Worm (Caenorhabditis elegans) whole organism, young adult: Measurements from ENCODE around the gene Y69H2.15.
A peak's percentile ranks its signal among the peaks of the same experiment; 100 is the strongest.

Source experiments
- B0261.1 ChIP-seq: sonication (generic microtip); optimal IDR thresholded peaks from 2 replicates; lab custom pipeline; 2016; ENCODE audit warnings: mild to moderate bottlenecking, missing genetic modification characterization, moderate library complexity, missing compliant biosample characterization
- F10E7.11 ChIP-seq: sonication (generic microtip); optimal IDR thresholded peaks from 2 replicates; lab custom pipeline; 2017; ENCODE audit warnings: mild to moderate bottlenecking, missing genetic modification characterization, moderate library complexity, missing compliant biosample characterization
- F52B5.7 ChIP-seq: sonication (generic microtip); optimal IDR thresholded peaks from 2 replicates; lab custom pipeline; 2016; ENCODE audit warnings: mild to moderate bottlenecking, missing genetic modification characterization, missing compliant biosample characterization
- Y67H2A.10 ChIP-seq: fragments of 200-800 bp; sonication (Bioruptor generic); conservative IDR thresholded peaks from 2 replicates; pipeline ENCODE4 v1.3.6; 2022; ENCODE audit warnings: missing genetic modification reagents, missing genetic modification characterization, missing compliant biosample characterization
- Y95B8A.8 ChIP-seq: fragments of 200-800 bp; sonication (Bioruptor generic); IDR thresholded peaks from 2 replicates; pipeline ENCODE4 v1.3.6; 2022; ENCODE audit warnings: missing genetic modification reagents, missing genetic modification characterization, missing compliant biosample characterization
- aptf-3 ChIP-seq: fragments of 200-800 bp; sonication (Bioruptor generic); IDR thresholded peaks from 2 replicates; pipeline ENCODE4 v1.3.6; 2022; ENCODE audit warnings: missing genetic modification characterization, missing compliant biosample characterization
- athp-1 ChIP-seq: sonication (generic microtip); optimal IDR thresholded peaks from 2 replicates; lab custom pipeline; 2017; ENCODE audit warnings: mild to moderate bottlenecking, missing genetic modification characterization, missing compliant biosample characterization
- cebp-2 ChIP-seq: fragments of 200-800 bp; sonication (Bioruptor generic); IDR thresholded peaks from 2 replicates; pipeline ENCODE4 v1.3.6; 2022; ENCODE audit warnings: missing genetic modification characterization, missing compliant biosample characterization
- ceh-100 ChIP-seq: fragments of 200-800 bp; sonication (Bioruptor generic); IDR thresholded peaks from 2 replicates; pipeline ENCODE4 v1.3.6; 2022; ENCODE audit warnings: missing genetic modification reagents, missing genetic modification characterization, missing compliant biosample characterization
- ceh-79 ChIP-seq: sonication (generic microtip); optimal IDR thresholded peaks from 2 replicates; lab custom pipeline; 2017; ENCODE audit warnings: mild to moderate bottlenecking, missing genetic modification characterization, missing compliant biosample characterization
- efl-1 ChIP-seq: fragments of 150-350 bp; optimal IDR thresholded peaks from 2 replicates; lab custom pipeline; 2014; ENCODE audit warnings: missing biosample characterization, missing genetic modification reagents, missing genetic modification characterization
- ekl-4 ChIP-seq: fragments of 200-800 bp; sonication (Bioruptor generic); IDR thresholded peaks from 2 replicates; pipeline ENCODE4 v1.3.6; 2022; ENCODE audit warnings: missing genetic modification reagents, missing genetic modification characterization, missing compliant biosample characterization
- ets-4 ChIP-seq: fragments of 200-800 bp; sonication (Bioruptor generic); optimal IDR thresholded peaks from 2 replicates; lab custom pipeline; 2018; ENCODE audit warnings: mild to moderate bottlenecking, missing genetic modification characterization, missing compliant biosample characterization
- him-1 ChIP-seq: sonication (generic microtip); optimal IDR thresholded peaks from 2 replicates; lab custom pipeline; 2016; ENCODE audit warnings: missing genotype, missing genetic modification reagents, missing genetic modification characterization, missing compliant biosample characterization
- hmg-20 ChIP-seq: fragments of 200-800 bp; sonication (Bioruptor generic); IDR thresholded peaks from 2 replicates; pipeline ENCODE4 v1.3.6; 2022; ENCODE audit warnings: missing genetic modification reagents, missing genetic modification characterization, missing compliant biosample characterization
- hsf-1 ChIP-seq: fragments of 200-800 bp; sonication (Bioruptor generic); IDR thresholded peaks from 2 replicates; pipeline ENCODE4 v1.3.6; 2022; ENCODE audit warnings: missing genetic modification reagents, missing genetic modification characterization, missing compliant biosample characterization
- let-526 ChIP-seq: fragments of 200-800 bp; sonication (Bioruptor generic); IDR thresholded peaks from 2 replicates; pipeline ENCODE4 v1.3.6; 2022; ENCODE audit warnings: missing genetic modification reagents, missing genetic modification characterization, missing compliant biosample characterization
- let-607 ChIP-seq, 2 experiments: fragments of 200-800 bp in 1 of 2; sonication (Bioruptor generic) in 1 of 2; sonication (generic microtip) in 1 of 2; optimal IDR thresholded peaks; 2 replicates each; lab custom pipeline; 2016 to 2018; ENCODE audit warnings: mild to moderate bottlenecking in 2 of 2, missing compliant biosample characterization in 2 of 2, missing genetic modification characterization in 2 of 2, moderate library complexity in 2 of 2, missing genotype in 1 of 2
- lin-35 ChIP-seq, 3 experiments: fragments of 150-350 bp in 2 of 3; sonication (generic microtip) in 1 of 3; optimal IDR thresholded peaks; 2 replicates each; lab custom pipeline; 2014 to 2018; ENCODE audit warnings: missing biosample characterization in 3 of 3, missing genetic modification characterization in 3 of 3, missing genetic modification reagents in 3 of 3
- lin-54 ChIP-seq: fragments of 200-800 bp; sonication (Bioruptor generic); optimal IDR thresholded peaks from 2 replicates; lab custom pipeline; 2018; ENCODE audit warnings: mild to moderate bottlenecking, missing genetic modification characterization, missing compliant biosample characterization
- lsl-1 ChIP-seq: fragments of 200-800 bp; sonication (Bioruptor generic); optimal IDR thresholded peaks from 2 replicates; lab custom pipeline; 2018; ENCODE audit warnings: mild to moderate bottlenecking, missing genetic modification characterization, moderate library complexity, missing compliant biosample characterization
- lsy-27 ChIP-seq: sonication (generic microtip); optimal IDR thresholded peaks from 2 replicates; lab custom pipeline; 2017; ENCODE audit warnings: missing genetic modification characterization, mild to moderate bottlenecking, missing compliant biosample characterization, antibody characterized with exemption, missing genotype, borderline replicate concordance; ENCODE audit not compliant: insufficient read depth
- madf-10 ChIP-seq: sonication (generic microtip); optimal IDR thresholded peaks from 2 replicates; lab custom pipeline; 2016; ENCODE audit warnings: mild to moderate bottlenecking, missing genetic modification characterization, missing compliant biosample characterization
- madf-6 ChIP-seq: fragments of 200-800 bp; sonication (Bioruptor generic); IDR thresholded peaks from 2 replicates; pipeline ENCODE4 v1.3.6; 2022; ENCODE audit warnings: missing genetic modification reagents, missing genetic modification characterization, missing compliant biosample characterization
- mcd-1 ChIP-seq: fragments of 200-800 bp; sonication (Bioruptor generic); IDR thresholded peaks from 2 replicates; pipeline ENCODE4 v1.3.6; 2022; ENCODE audit warnings: missing genetic modification reagents, missing genetic modification characterization, missing compliant biosample characterization
- mes-4 ChIP-seq: sonication (generic microtip); optimal IDR thresholded peaks from 2 replicates; lab custom pipeline; 2016; ENCODE audit warnings: missing genotype, missing genetic modification characterization, missing compliant biosample characterization
- nhr-120 ChIP-seq: fragments of 200-800 bp; sonication (Bioruptor generic); IDR thresholded peaks from 2 replicates; pipeline ENCODE4 v1.3.6; 2022; ENCODE audit warnings: missing genetic modification characterization, missing compliant biosample characterization
- pha-4 ChIP-seq: fragments of 150-350 bp; sonication (generic microtip); optimal IDR thresholded peaks from 2 replicates; lab custom pipeline; 2014; ENCODE audit warnings: missing biosample characterization, missing genetic modification reagents, missing genetic modification characterization
- sdz-38 ChIP-seq: sonication (generic microtip); optimal IDR thresholded peaks from 2 replicates; lab custom pipeline; 2016; ENCODE audit warnings: missing genotype, missing genetic modification characterization, missing compliant biosample characterization
- snpc-3.4 ChIP-seq: sonication (generic microtip); optimal IDR thresholded peaks from 2 replicates; lab custom pipeline; 2017; ENCODE audit warnings: missing genetic modification characterization, mild to moderate bottlenecking, missing compliant biosample characterization, antibody characterized with exemption, moderate library complexity, missing genotype, missing genetic modification reagents
- somi-1 ChIP-seq: fragments of 200-800 bp; sonication (Bioruptor generic); optimal IDR thresholded peaks from 2 replicates; lab custom pipeline; 2018; ENCODE audit warnings: mild to moderate bottlenecking, missing genetic modification characterization, missing compliant biosample characterization
- zfh-2 ChIP-seq: fragments of 200-800 bp; sonication (Bioruptor generic); conservative IDR thresholded peaks from 2 replicates; pipeline ENCODE4 v1.3.6; 2022; ENCODE audit warnings: missing genetic modification reagents, missing genetic modification characterization, missing compliant biosample characterization
- zim-3 ChIP-seq: sonication (generic microtip); optimal IDR thresholded peaks from 2 replicates; lab custom pipeline; 2017; ENCODE audit warnings: mild to moderate bottlenecking, missing genetic modification characterization, moderate library complexity, missing compliant biosample characterization
- ztf-3 ChIP-seq: fragments of 200-800 bp; sonication (Bioruptor generic); optimal IDR thresholded peaks from 2 replicates; lab custom pipeline; 2018; ENCODE audit warnings: mild to moderate bottlenecking, missing genetic modification characterization, missing compliant biosample characterization

Y69H2.15 gene

DNA sequence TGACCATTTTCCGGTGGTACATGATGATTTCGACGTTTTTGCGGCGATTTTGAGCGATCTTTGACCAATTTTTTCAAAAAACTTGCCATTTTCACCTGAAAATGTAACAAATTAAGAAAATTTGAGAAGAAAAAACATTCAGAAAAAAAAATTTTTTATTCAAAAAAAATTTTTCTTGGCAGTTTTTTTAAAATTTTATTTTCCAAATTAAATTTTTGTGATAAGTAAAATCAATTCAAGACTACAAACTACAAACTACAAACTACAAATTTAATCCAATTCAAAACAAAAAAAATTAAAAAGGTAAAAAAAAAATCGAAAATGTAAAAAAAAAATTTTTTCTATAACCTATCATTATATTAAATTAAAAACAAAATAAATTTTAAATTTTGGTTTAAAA is at the start of gene Y69H2.15:
Gene Y69H2.15 (minus strand): TSS at position 101 of the 400 bp plus-strand sequence.
- no peak for TF ChIP-seq athp-1 (tag; lab: Kevin White, UChicago)
- TF ChIP-seq F10E7.11, result no peak
- TF ChIP-seq madf-6 (GFP tag; lab: Robert Waterston, UW), result no peak

DNA sequence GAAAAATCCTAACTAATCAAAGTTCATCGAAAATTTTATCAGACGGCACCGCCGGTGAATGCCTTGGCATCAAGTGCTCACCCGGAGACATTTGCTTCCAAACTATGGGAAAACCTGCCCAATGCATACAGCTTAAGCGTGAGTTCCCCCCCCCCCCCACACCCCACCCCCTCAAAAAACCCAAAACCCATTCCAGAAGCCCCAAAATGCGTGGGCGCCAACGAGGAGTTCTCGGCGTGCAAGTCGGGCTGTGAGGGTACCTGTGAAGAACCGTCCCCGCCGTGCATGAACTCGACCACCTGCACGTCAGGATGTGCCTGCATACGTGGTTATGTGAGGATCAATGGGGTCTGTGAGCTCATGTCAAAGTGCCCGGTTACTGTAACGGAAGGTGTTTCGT is 47.7 kb upstream of the Y69H2.15 start:
- no peak for TF ChIP-seq aptf-3 (GFP tag; lab: Robert Waterston, UW)
- peak; percentile 10 for TF ChIP-seq F52B5.7 (tag; lab: Kevin White, UChicago)
- TF ChIP-seq lin-54 (GFP tag; lab: Kevin White, UChicago), result no peak
- peak; percentile 76 for TF ChIP-seq zfh-2

DNA sequence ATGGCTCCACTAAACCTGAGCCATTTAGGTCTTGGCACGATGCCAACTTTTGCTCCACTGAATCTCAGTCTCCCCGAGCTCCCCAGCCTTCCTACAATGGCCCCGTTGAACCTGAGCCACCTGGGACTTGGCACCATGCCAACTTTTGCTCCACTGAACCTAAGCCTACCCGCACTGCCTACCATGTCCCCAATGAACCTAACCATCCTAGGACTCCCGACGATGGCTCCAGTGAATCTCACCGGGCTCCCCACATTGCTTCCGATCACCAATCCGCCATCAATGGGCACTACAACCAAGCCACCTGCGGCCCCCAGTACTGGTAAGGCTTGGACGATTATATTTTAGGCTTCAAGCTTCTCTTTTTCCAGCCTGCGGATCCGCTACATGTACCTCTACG is 45.1 kb upstream of the Y69H2.15 start:
- TF ChIP-seq zfh-2 (peak; percentile 58), ztf-3 (GFP tag; lab: Kevin White, UChicago) (no peak)

DNA sequence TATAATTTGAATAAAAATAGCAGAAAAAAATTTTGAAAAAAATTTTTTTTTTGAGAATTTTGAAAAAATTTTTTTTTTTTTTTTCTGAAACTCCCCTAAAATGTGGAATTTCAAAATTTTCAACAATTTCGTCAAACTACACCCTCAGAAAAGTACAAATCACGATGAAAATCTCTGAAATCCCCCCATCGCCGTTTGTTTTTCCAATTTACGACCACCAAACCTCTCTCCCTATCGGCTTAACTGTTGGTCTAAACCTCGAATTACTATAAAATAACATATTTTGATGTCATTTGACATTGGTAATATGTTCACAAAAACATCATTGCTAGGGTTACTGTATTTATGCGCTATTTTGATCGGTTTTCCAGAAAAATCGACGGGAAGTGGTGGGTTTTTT is 43.4 kb upstream of the Y69H2.15 start, which contains the start of gene Y69H2.10:
Gene Y69H2.10 (plus strand): TSS at position 301 of the 400 bp plus-strand sequence.
- TF ChIP-seq zim-3 (tag; lab: Kevin White, UChicago) (no peak), ceh-79 (tag; lab: Kevin White, UChicago) (no peak), sdz-38 (tag; lab: Kevin White, UChicago) (no peak)

DNA sequence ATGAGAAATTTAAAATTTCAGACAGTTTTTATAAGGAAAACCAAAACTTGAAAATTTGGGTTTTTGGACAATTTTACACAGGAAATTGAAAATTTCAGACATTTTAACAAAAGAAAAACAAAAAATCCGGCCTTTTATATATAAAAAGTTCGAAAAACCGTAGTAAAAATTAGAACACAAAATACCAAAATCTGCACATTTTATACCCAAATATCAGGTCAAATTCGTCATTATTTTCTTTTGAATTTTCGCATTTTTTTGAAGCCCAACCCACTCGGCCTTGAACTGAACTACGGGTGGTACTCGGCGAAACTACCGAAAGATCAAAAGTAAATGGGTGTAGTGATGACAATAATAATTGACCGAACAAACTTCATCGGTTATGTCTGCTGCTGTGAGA is 40.5 kb upstream of the Y69H2.15 start:
- TF ChIP-seq him-1 (tag; lab: Kevin White, UChicago) (no peak), lin-54 (GFP tag; lab: Kevin White, UChicago) (no peak), aptf-3 (GFP tag; lab: Robert Waterston, UW) (no peak), let-526 (GFP tag; lab: Robert Waterston, UW) (no peak), ztf-3 (GFP tag; lab: Kevin White, UChicago) (no peak), mes-4 (tag; lab: Kevin White, UChicago) (no peak), Y95B8A.8 (GFP tag; lab: Robert Waterston, UW) (no peak), ekl-4 (no peak), nhr-120 (GFP tag; lab: Robert Waterston, UW) (no peak), efl-1 (GFP tag; lab: Kevin White, UChicago) (no peak), hsf-1 (GFP tag; lab: Robert Waterston, UW) (no peak), snpc-3.4 (tag; lab: Kevin White, UChicago) (no peak), pha-4 (tag; lab: Kevin White, UChicago) (no peak)

DNA sequence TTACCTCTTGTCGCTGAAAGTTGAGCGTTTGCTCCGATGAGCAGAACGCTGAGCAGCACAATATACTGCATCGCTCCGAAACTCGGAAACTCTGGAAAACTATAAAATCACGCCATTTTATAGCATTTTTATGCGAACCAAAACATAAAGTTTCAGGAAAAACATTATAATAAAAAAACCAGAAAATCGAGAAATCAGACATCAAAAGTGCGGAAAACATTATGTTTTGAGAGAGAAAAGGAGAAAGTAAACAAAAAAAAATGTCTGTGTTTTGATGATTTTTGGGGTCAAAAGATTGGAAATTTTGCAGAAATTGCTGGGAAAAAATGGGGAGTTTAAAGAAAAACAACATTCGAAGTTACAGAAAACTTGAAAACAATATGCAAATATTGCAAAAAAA is 37.4 kb upstream of the Y69H2.15 start, which contains the start of gene Y69H2.3:
Gene Y69H2.3 (minus strand): TSS at position 101 of the 400 bp plus-strand sequence.
- no peak for TF ChIP-seq ets-4 (GFP tag; lab: Kevin White, UChicago)
- no peak for TF ChIP-seq lin-35 (GFP tag; optimal IDR thresholded peaks at IDR 0.05; lab: Kevin White, UChicago)
- no peak for TF ChIP-seq lsy-27
- TF ChIP-seq let-607 (tag; optimal IDR thresholded peaks at IDR 0.05; lab: Kevin White, UChicago), result no peak
- TF ChIP-seq somi-1 (GFP tag; lab: Kevin White, UChicago), result no peak
- no peak for TF ChIP-seq cebp-2 (GFP tag; lab: Robert Waterston, UW)
- no peak for TF ChIP-seq Y95B8A.8 (GFP tag; lab: Robert Waterston, UW)
- no peak for TF ChIP-seq madf-10
- TF ChIP-seq zfh-2, result no peak
- TF ChIP-seq hmg-20, result no peak
- TF ChIP-seq lsl-1 (GFP tag; lab: Kevin White, UChicago), result no peak
- TF ChIP-seq mcd-1 (GFP tag; lab: Robert Waterston, UW), result no peak
- TF ChIP-seq B0261.1 (tag; lab: Kevin White, UChicago), result no peak
- TF ChIP-seq Y67H2A.10 (GFP tag; lab: Robert Waterston, UW), result no peak
- no peak for TF ChIP-seq ceh-100 (GFP tag; lab: Robert Waterston, UW)
